Fruit fly (Drosophila melanogaster): Measurements from ENCODE around the gene CSN6.
A peak's percentile ranks its signal among the peaks of the same experiment; 100 is the strongest.

- TF ChIP-seq CG4496 (GFP tag; IDR thresholded peaks at IDR 0.05), result peak; percentile 46
- no peak for TF ChIP-seq CG12605 (GFP tag; IDR thresholded peaks at IDR 0.05)
- TF ChIP-seq CG32121 (GFP tag; IDR thresholded peaks at IDR 0.05), result peak; percentile 19; the same call in 1 of the 2 replicates
- TF ChIP-seq fd96Ca (GFP tag; IDR thresholded peaks at IDR 0.05), result peak; percentile 37; the same call in 1 of the 3 replicates
- TF ChIP-seq CG15710 (tag; optimal IDR thresholded peaks at IDR 0.05), result peak; percentile 46
- TF ChIP-seq D1 (tag; optimal IDR thresholded peaks at IDR 0.05), result no peak
- no peak; the same call in none of the 2 replicates for TF ChIP-seq Ets98B (GFP tag; IDR thresholded peaks at IDR 0.05)
- peak; percentile 47 for TF ChIP-seq CG8159 (tag; optimal IDR thresholded peaks at IDR 0.05)
- TF ChIP-seq CG17806 (tag; optimal IDR thresholded peaks at IDR 0.05), result peak; percentile 48
- TF ChIP-seq Snoo (tag; optimal IDR thresholded peaks at IDR 0.05), result no peak
- peak; percentile 36 for TF ChIP-seq Pif1B (GFP tag; optimal IDR thresholded peaks at IDR 0.05)
- no peak for TF ChIP-seq rn (GFP tag; IDR thresholded peaks at IDR 0.05)
- peak; percentile 75 for TF ChIP-seq CG8301 (tag; optimal IDR thresholded peaks at IDR 0.05)
- no peak for TF ChIP-seq EcR (GFP tag; optimal IDR thresholded peaks at IDR 0.05)
These were observed 10.2 kb downstream of the CSN6 start for dm6 chr3R:22590668-22591275.

All from whole organism, pupa.